Fruit fly (Drosophila melanogaster): ENCODE measurements around the gene Aatf.

DNA sequence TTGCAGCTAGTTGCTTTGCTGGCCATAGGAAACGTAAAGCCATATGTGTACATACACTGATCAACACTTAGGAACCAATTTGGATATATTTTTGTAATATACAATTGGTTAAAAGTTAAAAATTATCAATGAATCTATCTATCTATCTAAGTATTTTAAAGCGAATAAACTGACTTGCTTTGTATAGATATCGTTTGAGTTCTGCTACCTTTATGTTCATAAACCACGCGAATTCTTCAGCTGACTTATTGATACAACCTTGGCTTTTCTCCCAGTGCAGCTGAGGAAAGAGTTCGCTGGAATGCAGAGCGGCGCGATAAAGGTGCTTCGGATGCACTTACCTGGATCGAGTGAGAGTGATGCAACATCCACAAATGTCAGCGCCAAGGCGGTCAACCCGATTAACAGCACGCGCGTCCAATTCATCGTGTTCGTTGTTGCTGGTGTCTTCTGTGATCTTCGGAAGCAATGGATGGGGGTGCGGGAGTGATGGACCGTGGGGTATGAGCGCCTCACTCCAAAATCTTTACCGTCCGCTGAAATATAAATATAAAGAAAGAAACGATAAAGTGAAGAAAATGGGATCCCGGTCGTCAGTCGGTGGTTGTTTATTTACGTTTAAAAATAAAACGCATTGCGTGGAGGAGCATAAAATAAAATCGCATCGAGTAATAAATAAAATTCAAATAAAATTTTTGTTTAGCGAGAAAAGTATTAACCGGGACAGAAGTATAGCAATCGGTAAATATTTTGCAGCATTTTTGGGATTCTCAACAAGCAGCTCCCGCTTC lies 15.8 kb upstream of the Aatf start:
- TF ChIP-seq Myc (optimal IDR thresholded peaks at IDR 0.05): no peak
- no peak for TF ChIP-seq h (optimal IDR thresholded peaks at IDR 0.05)
- TF ChIP-seq Sin3A (optimal IDR thresholded peaks at IDR 0.05): no peak
- TF ChIP-seq ttk (optimal IDR thresholded peaks at IDR 0.05): no peak
- TF ChIP-seq psq (optimal IDR thresholded peaks at IDR 0.05): no peak
- TF ChIP-seq insv (optimal IDR thresholded peaks at IDR 0.05): no peak

Data from Kc167 (cell line).